Fruit fly (Drosophila melanogaster) whole organism, embryonic: ENCODE results near the gene cav.

Source experiments
- CG10543 ChIP-seq: fragments of 200-800 bp; sonication (Bioruptor generic); optimal IDR thresholded peaks from 3 replicates; lab custom pipeline; 2017; ENCODE audit warnings: missing biosample characterization, mild to moderate bottlenecking, missing genetic modification characterization, moderate library complexity
- CG17385 ChIP-seq: fragments of 200-800 bp; sonication (Bioruptor generic); optimal IDR thresholded peaks from 3 replicates; lab custom pipeline; 2018; ENCODE audit warnings: missing biosample characterization, mild to moderate bottlenecking, missing genetic modification characterization
- CG1832 ChIP-seq: fragments of 200-800 bp; sonication (Bioruptor generic); optimal IDR thresholded peaks from 2 replicates; lab custom pipeline; 2017; ENCODE audit warnings: missing biosample characterization, mild to moderate bottlenecking, missing genetic modification characterization, inconsistent platforms
- Lim3 ChIP-seq: fragments of 200-800 bp; sonication (Bioruptor generic); IDR thresholded peaks from 2 replicates; pipeline ENCODE4 v1.3.6; 2022; ENCODE audit warnings: missing biosample characterization, missing genetic modification characterization
- NfI ChIP-seq: fragments of 200-800 bp; sonication (Bioruptor generic); optimal IDR thresholded peaks from 3 replicates; lab custom pipeline; 2018; ENCODE audit warnings: missing biosample characterization, mild to moderate bottlenecking, missing genetic modification characterization, moderate library complexity
- otp ChIP-seq: fragments of 200-800 bp; sonication (Bioruptor generic); IDR thresholded peaks from 3 replicates; pipeline ENCODE4, ENCODE4 v1.3.6; 2022; ENCODE audit warnings: missing biosample characterization, missing genetic modification characterization
- sr ChIP-seq: fragments of 200-800 bp; sonication (Bioruptor generic); IDR thresholded peaks from 3 replicates; pipeline ENCODE4 v1.3.6; 2022; ENCODE audit warnings: missing biosample characterization, missing genetic modification characterization
- tgo ChIP-seq: fragments of 200-800 bp; sonication (Bioruptor generic); IDR thresholded peaks from 3 replicates; pipeline ENCODE4 v1.3.6; 2022; ENCODE audit warnings: missing biosample characterization, missing genetic modification characterization
- zf30C ChIP-seq: fragments of 200-800 bp; sonication (Bioruptor generic); optimal IDR thresholded peaks from 3 replicates; lab custom pipeline; 2018; ENCODE audit warnings: missing biosample characterization, mild to moderate bottlenecking, missing genetic modification characterization

- TF ChIP-seq sr (GFP tag; lab: Robert Waterston, UW) (no peak), NfI (GFP tag; lab: Kevin White, UChicago) (no peak), CG10543 (GFP tag; lab: Kevin White, UChicago) (no peak), Lim3 (GFP tag; lab: Robert Waterston, UW) (no peak), CG1832 (GFP tag; lab: Kevin White, UChicago) (no peak), zf30C (GFP tag; lab: Kevin White, UChicago) (no peak), otp (GFP tag; lab: Robert Waterston, UW) (no peak), CG17385 (peak; percentile 94), tgo (0 out of 3 replicates have a peak, but pooled peaks have one; percentile 17)
These were observed 12.7 kb downstream of the cav start for dm6 chr3R:24233366-24234161.
